Worm (Caenorhabditis elegans) whole organism, mixed stage, embryonic: Measurements from ENCODE around the gene nca-2.

Experiments
- M03D4.4 ChIP-seq: sonication (generic microtip); optimal IDR thresholded peaks from 2 replicates; lab custom pipeline; 2017; ENCODE audit warnings: mild to moderate bottlenecking, missing genetic modification characterization, missing compliant biosample characterization
- bed-3 ChIP-seq: fragments of 200-800 bp; sonication (Bioruptor generic); optimal IDR thresholded peaks from 3 replicates; lab custom pipeline; 2018; ENCODE audit warnings: mild to moderate bottlenecking, missing genetic modification characterization, moderate library complexity, missing compliant biosample characterization
- blmp-1 ChIP-seq: fragments of 150-350 bp; optimal IDR thresholded peaks from 2 replicates; lab custom pipeline; 2014; ENCODE audit warnings: missing biosample characterization, missing genetic modification characterization
- ceh-39 ChIP-seq: fragments of 150-350 bp; optimal IDR thresholded peaks from 2 replicates; lab custom pipeline; 2014; ENCODE audit warnings: missing biosample characterization, missing genetic modification characterization
- ceh-43 ChIP-seq: fragments of 200-800 bp; sonication (Bioruptor generic); optimal IDR thresholded peaks from 2 replicates; lab custom pipeline; 2018; ENCODE audit warnings: mild to moderate bottlenecking, missing genetic modification characterization, moderate library complexity, missing compliant biosample characterization
- ceh-83 ChIP-seq: fragments of 200-800 bp; sonication (Bioruptor generic); optimal IDR thresholded peaks from 2 replicates; lab custom pipeline; 2018; ENCODE audit warnings: mild to moderate bottlenecking, missing genetic modification characterization, missing compliant biosample characterization
- ces-1 ChIP-seq: fragments of 150-350 bp; optimal IDR thresholded peaks from 2 replicates; lab custom pipeline; 2014; ENCODE audit warnings: missing biosample characterization, missing genetic modification reagents, missing genetic modification characterization
- cnd-1 ChIP-seq: fragments of 200-800 bp; sonication (Bioruptor generic); optimal IDR thresholded peaks from 2 replicates; lab custom pipeline; 2018; ENCODE audit warnings: mild to moderate bottlenecking, missing genetic modification characterization, missing compliant biosample characterization
- drap-1 ChIP-seq: fragments of 200-800 bp; sonication (Bioruptor generic); optimal IDR thresholded peaks from 3 replicates; lab custom pipeline; 2018; ENCODE audit warnings: mild to moderate bottlenecking, missing genetic modification characterization, missing compliant biosample characterization
- elt-1 ChIP-seq: sonication (generic microtip); optimal IDR thresholded peaks from 2 replicates; lab custom pipeline; 2017; ENCODE audit warnings: missing genetic modification characterization, mild to moderate bottlenecking, missing compliant biosample characterization, antibody characterized with exemption, moderate library complexity, borderline replicate concordance; ENCODE audit not compliant: insufficient read depth
- flh-1 ChIP-seq: fragments of 200-800 bp; sonication (Bioruptor generic); optimal IDR thresholded peaks from 2 replicates; lab custom pipeline; 2018; ENCODE audit warnings: mild to moderate bottlenecking, missing genetic modification characterization, moderate library complexity, missing compliant biosample characterization
- ham-2 ChIP-seq: fragments of 200-800 bp; sonication (Bioruptor generic); optimal IDR thresholded peaks from 2 replicates; lab custom pipeline; 2018; ENCODE audit warnings: mild to moderate bottlenecking, missing genetic modification characterization, missing compliant biosample characterization
- hlh-1 ChIP-seq: fragments of 150-350 bp; optimal IDR thresholded peaks from 2 replicates; lab custom pipeline; 2014; ENCODE audit warnings: missing biosample characterization, missing genetic modification reagents, missing genetic modification characterization
- lin-13 ChIP-seq: fragments of 150-350 bp; optimal IDR thresholded peaks from 2 replicates; lab custom pipeline; 2014; ENCODE audit warnings: missing biosample characterization, missing genetic modification characterization
- lin-32 ChIP-seq: fragments of 200-800 bp; sonication (Bioruptor generic); optimal IDR thresholded peaks from 2 replicates; lab custom pipeline; 2018; ENCODE audit warnings: mild to moderate bottlenecking, missing genetic modification characterization, missing compliant biosample characterization
- lsy-2 ChIP-seq: fragments of 150-350 bp; optimal IDR thresholded peaks from 2 replicates; lab custom pipeline; 2014; ENCODE audit warnings: missing biosample characterization, missing genetic modification characterization
- mab-5 ChIP-seq: fragments of 150-350 bp; optimal IDR thresholded peaks from 2 replicates; lab custom pipeline; 2014; ENCODE audit warnings: missing biosample characterization, missing genetic modification characterization
- mep-1 ChIP-seq: fragments of 150-350 bp; optimal IDR thresholded peaks from 2 replicates; lab custom pipeline; 2017; ENCODE audit warnings: missing biosample characterization, missing genetic modification reagents, missing genetic modification characterization, inconsistent platforms
- mls-2 ChIP-seq: sonication (generic microtip); optimal IDR thresholded peaks from 2 replicates; lab custom pipeline; 2016; ENCODE audit warnings: mild to moderate bottlenecking, missing genetic modification characterization, moderate library complexity, missing compliant biosample characterization
- nhr-12 ChIP-seq: fragments of 150-350 bp; optimal IDR thresholded peaks from 2 replicates; lab custom pipeline; 2014; ENCODE audit warnings: missing biosample characterization, missing genetic modification characterization
- nhr-2 ChIP-seq: fragments of 150-350 bp; optimal IDR thresholded peaks from 2 replicates; lab custom pipeline; 2014; ENCODE audit warnings: missing biosample characterization, missing genetic modification characterization
- nhr-237 ChIP-seq: fragments of 150-350 bp; optimal IDR thresholded peaks from 2 replicates; lab custom pipeline; 2014; ENCODE audit warnings: missing biosample characterization, missing genetic modification characterization
- nhr-28 ChIP-seq: fragments of 150-350 bp; optimal IDR thresholded peaks from 2 replicates; lab custom pipeline; 2014; ENCODE audit warnings: missing biosample characterization, missing genetic modification characterization
- nhr-76 ChIP-seq: sonication (generic microtip); optimal IDR thresholded peaks from 2 replicates; lab custom pipeline; 2017; ENCODE audit warnings: missing biosample characterization, missing genetic modification characterization
- pha-4 ChIP-seq: fragments of 150-350 bp; optimal IDR thresholded peaks from 2 replicates; lab custom pipeline; 2018; ENCODE audit warnings: missing biosample characterization, missing genetic modification reagents, missing genetic modification characterization
- sem-2 ChIP-seq: fragments of 200-800 bp; sonication (Bioruptor generic); optimal IDR thresholded peaks from 2 replicates; lab custom pipeline; 2018; ENCODE audit warnings: mild to moderate bottlenecking, missing genetic modification characterization, missing compliant biosample characterization
- snpc-4 ChIP-seq: fragments of 150-350 bp; optimal IDR thresholded peaks from 2 replicates; lab custom pipeline; 2014; ENCODE audit warnings: missing biosample characterization, missing genetic modification characterization
- sptf-1 ChIP-seq: sonication (generic microtip); optimal IDR thresholded peaks from 2 replicates; lab custom pipeline; 2017; ENCODE audit warnings: mild to moderate bottlenecking, missing genetic modification characterization, moderate library complexity, missing compliant biosample characterization
- tbx-8 ChIP-seq: fragments of 200-800 bp; sonication (Bioruptor generic); optimal IDR thresholded peaks from 2 replicates; lab custom pipeline; 2018; ENCODE audit warnings: mild to moderate bottlenecking, missing genetic modification characterization, moderate library complexity, missing compliant biosample characterization
- unc-120 ChIP-seq: sonication (generic microtip); optimal IDR thresholded peaks from 2 replicates; lab custom pipeline; 2017; ENCODE audit warnings: missing genetic modification characterization, missing compliant biosample characterization; ENCODE audit not compliant: poor library complexity, severe bottlenecking
- unc-39 ChIP-seq: fragments of 150-350 bp; optimal IDR thresholded peaks from 2 replicates; lab custom pipeline; 2014; ENCODE audit warnings: missing biosample characterization, missing genetic modification characterization
- unc-62 ChIP-seq: fragments of 150-350 bp; optimal IDR thresholded peaks from 2 replicates; lab custom pipeline; 2014; ENCODE audit warnings: missing biosample characterization, missing genetic modification reagents, missing genetic modification characterization
- zip-8 ChIP-seq: fragments of 150-350 bp; optimal IDR thresholded peaks from 2 replicates; lab custom pipeline; 2014; ENCODE audit warnings: missing biosample characterization, missing genetic modification characterization
- ztf-11 ChIP-seq: fragments of 150-350 bp; optimal IDR thresholded peaks from 2 replicates; lab custom pipeline; 2014; ENCODE audit warnings: missing biosample characterization, missing genetic modification characterization

nca-2 gene

ce11 chrIII:4937022-4937421 is 28.3 kb upstream of the nca-2 start, which contains the start of gene fsn-1:
TSS of gene fsn-1 (plus strand) at chrIII:4937322.
- TF ChIP-seq ceh-83 (GFP tag; lab: Kevin White, UChicago) (no peak), mls-2 (no peak), ztf-11 (tag; lab: Kevin White, UChicago) (no peak), flh-1 (GFP tag; lab: Kevin White, UChicago) (no peak), drap-1 (no peak), hlh-1 (no peak), snpc-4 (tag; lab: Kevin White, UChicago) (no peak), bed-3 (no peak), cnd-1 (tag; lab: Kevin White, UChicago) (no peak)

- TF ChIP-seq drap-1 (no peak), sem-2 (GFP tag; lab: Kevin White, UChicago) (no peak), lin-13 (no peak), nhr-12 (tag; lab: Kevin White, UChicago) (no peak), ceh-39 (no peak)
Observed at ce11 chrIII:4939267-4939666, 26.1 kb upstream of the nca-2 start, which contains the start of gene rpb-2. TSS of gene rpb-2 (plus strand) at chrIII:4939567.

- TF ChIP-seq nhr-12 (tag; lab: Kevin White, UChicago) (no peak), mab-5 (tag; lab: Kevin White, UChicago) (no peak), unc-39 (no peak), unc-120 (tag; lab: Kevin White, UChicago) (no peak), zip-8 (no peak), lsy-2 (tag; lab: Kevin White, UChicago) (no peak), unc-62 (GFP tag; lab: Kevin White, UChicago) (no peak), ztf-11 (tag; lab: Kevin White, UChicago) (no peak), drap-1 (no peak), ham-2 (GFP tag; lab: Kevin White, UChicago) (no peak), hlh-1 (no peak), ceh-39 (no peak), flh-1 (GFP tag; lab: Kevin White, UChicago) (no peak), nhr-2 (no peak), lin-13 (no peak), tbx-8 (GFP tag; lab: Kevin White, UChicago) (no peak), blmp-1 (tag; lab: Kevin White, UChicago) (no peak), nhr-28 (tag; lab: Kevin White, UChicago) (no peak), snpc-4 (tag; lab: Kevin White, UChicago) (no peak), sptf-1 (tag; lab: Kevin White, UChicago) (no peak)
- TF ChIP-seq, all 35 proteins: peak for 0
Observed at ce11 chrIII:4944213-4944612, 21.2 kb upstream of the nca-2 start, which contains the start of gene ntl-9. TSS of gene ntl-9 (plus strand) at chrIII:4944513.

ce11 chrIII:4947352-4947751 is 18.0 kb upstream of the nca-2 start:
- TF ChIP-seq snpc-4 (tag; lab: Kevin White, UChicago) (no peak), lin-32 (peak; percentile 20), ham-2 (GFP tag; lab: Kevin White, UChicago) (peak; percentile 80), sptf-1 (tag; lab: Kevin White, UChicago) (peak; percentile 84), ceh-83 (GFP tag; lab: Kevin White, UChicago) (peak; percentile 78), elt-1 (no peak), nhr-76 (tag; lab: Kevin White, UChicago) (no peak), pha-4 (tag; lab: Kevin White, UChicago) (no peak), bed-3 (no peak), M03D4.4 (peak; percentile 73), sem-2 (GFP tag; lab: Kevin White, UChicago) (peak; percentile 29), unc-62 (GFP tag; lab: Kevin White, UChicago) (peak; percentile 71), nhr-28 (tag; lab: Kevin White, UChicago) (no peak), zip-8 (no peak), drap-1 (peak; percentile 57), cnd-1 (tag; lab: Kevin White, UChicago) (peak; percentile 91), ceh-43 (GFP tag; lab: Kevin White, UChicago) (peak; percentile 58), nhr-12 (tag; lab: Kevin White, UChicago) (no peak), hlh-1 (peak; percentile 15), mep-1 (tag; lab: Kevin White, UChicago) (peak; percentile 52), lin-13 (no peak), unc-120 (tag; lab: Kevin White, UChicago) (peak; percentile 64), nhr-237 (tag; lab: Kevin White, UChicago) (no peak), ces-1 (GFP tag; lab: Kevin White, UChicago) (peak; percentile 71), flh-1 (GFP tag; lab: Kevin White, UChicago) (no peak), mls-2 (peak; percentile 86), nhr-2 (no peak), tbx-8 (GFP tag; lab: Kevin White, UChicago) (peak; percentile 43), ztf-11 (tag; lab: Kevin White, UChicago) (peak; percentile 83)
